Fruit fly (Drosophila melanogaster) whole organism, embryonic: Measurements from ENCODE around the gene Atg5.
A peak's percentile ranks its signal among the peaks of the same experiment; 100 is the strongest.

Experiments used
- Ada2b ChIP-seq: fragments of 200-800 bp; sonication (Bioruptor generic); IDR thresholded peaks from 2 replicates; pipeline ENCODE4 v1.3.6; 2022; ENCODE audit warnings: missing biosample characterization, missing genetic modification characterization
- Antp ChIP-seq: fragments of 200-800 bp; sonication (Bioruptor generic); optimal IDR thresholded peaks from 3 replicates; lab custom pipeline; 2016; ENCODE audit warnings: missing biosample characterization, missing genetic modification characterization
- Asciz ChIP-seq: fragments of 200-800 bp; sonication (Bioruptor generic); optimal IDR thresholded peaks from 2 replicates; lab custom pipeline; 2017; ENCODE audit warnings: missing biosample characterization, mild to moderate bottlenecking, missing genetic modification characterization, missing genetic modification reagents
- CG10366 ChIP-seq: fragments of 200-800 bp; sonication (Bioruptor generic); IDR thresholded peaks from 2 replicates; pipeline ENCODE4 v1.3.6; 2022; ENCODE audit warnings: missing biosample characterization, missing genetic modification characterization
- CG10431 ChIP-seq: fragments of 200-800 bp; sonication (Bioruptor generic); optimal IDR thresholded peaks from 3 replicates; lab custom pipeline; 2018; ENCODE audit warnings: missing biosample characterization, mild to moderate bottlenecking, missing genetic modification characterization
- CG11456 ChIP-seq: fragments of 200-800 bp; sonication (Bioruptor generic); IDR thresholded peaks from 3 replicates; pipeline ENCODE4 v1.3.6; 2022; ENCODE audit warnings: missing biosample characterization, missing genetic modification characterization
- CG11504 ChIP-seq: fragments of 200-800 bp; sonication (Bioruptor generic); optimal IDR thresholded peaks from 3 replicates; lab custom pipeline; 2019; ENCODE audit warnings: missing biosample characterization, mild to moderate bottlenecking, missing genetic modification characterization, moderate library complexity
- CG12391 ChIP-seq: fragments of 200-800 bp; sonication (Bioruptor generic); optimal IDR thresholded peaks from 3 replicates; lab custom pipeline; 2018; ENCODE audit warnings: missing biosample characterization, mild to moderate bottlenecking, missing genetic modification characterization, moderate library complexity
- CG12659 ChIP-seq: fragments of 200-800 bp; sonication (Bioruptor generic); optimal IDR thresholded peaks from 3 replicates; lab custom pipeline; 2017; ENCODE audit warnings: mild to moderate bottlenecking, missing biosample characterization, missing genetic modification reagents, missing genetic modification characterization
- CG12942 ChIP-seq: fragments of 200-800 bp; sonication (Bioruptor generic); optimal IDR thresholded peaks from 3 replicates; lab custom pipeline; 2016; ENCODE audit warnings: missing biosample characterization, missing genetic modification characterization
- CG15011 ChIP-seq: fragments of 200-800 bp; sonication (Bioruptor generic); optimal IDR thresholded peaks from 3 replicates; lab custom pipeline; 2018; ENCODE audit warnings: missing biosample characterization, mild to moderate bottlenecking, missing genetic modification characterization
- CG15073 ChIP-seq: fragments of 200-800 bp; sonication (Bioruptor generic); optimal IDR thresholded peaks from 2 replicates; lab custom pipeline; 2016; ENCODE audit warnings: missing biosample characterization, missing genetic modification characterization
- CG1529 ChIP-seq: fragments of 200-800 bp; sonication (Bioruptor generic); optimal IDR thresholded peaks from 3 replicates; lab custom pipeline; 2018; ENCODE audit warnings: missing biosample characterization, missing genetic modification characterization
- CG1603 ChIP-seq: fragments of 200-800 bp; sonication (Bioruptor generic); optimal IDR thresholded peaks from 2 replicates; lab custom pipeline; 2019; ENCODE audit warnings: missing biosample characterization, mild to moderate bottlenecking, missing genetic modification characterization, moderate library complexity
- CG17829 ChIP-seq: fragments of 200-800 bp; optimal IDR thresholded peaks from 2 replicates; lab custom pipeline; 2019; ENCODE audit warnings: missing biosample characterization, mild to moderate bottlenecking, missing genetic modification characterization, moderate library complexity
- CG3847 ChIP-seq: fragments of 200-800 bp; sonication (Bioruptor generic); IDR thresholded peaks from 2 replicates; pipeline ENCODE4 v1.3.6; 2022; ENCODE audit warnings: missing biosample characterization, missing genetic modification characterization
- CG4360 ChIP-seq: fragments of 200-800 bp; sonication (Bioruptor generic); IDR thresholded peaks from 2 replicates; pipeline ENCODE4 v1.3.6; 2022; ENCODE audit warnings: missing biosample characterization, missing genetic modification characterization
- CG5245 ChIP-seq: fragments of 200-800 bp; sonication (Bioruptor generic); optimal IDR thresholded peaks from 3 replicates; lab custom pipeline; 2016; ENCODE audit warnings: missing biosample characterization, missing genetic modification characterization
- CG6654 ChIP-seq: fragments of 200-800 bp; sonication (Bioruptor generic); optimal IDR thresholded peaks from 2 replicates; lab custom pipeline; 2017; ENCODE audit warnings: missing biosample characterization, mild to moderate bottlenecking, missing genetic modification characterization
- CG7357 ChIP-seq: fragments of 200-800 bp; sonication (Bioruptor generic); IDR thresholded peaks from 3 replicates; pipeline ENCODE4 v1.3.6; 2022; ENCODE audit warnings: missing biosample characterization, missing genetic modification characterization
- CG7786 ChIP-seq: fragments of 200-800 bp; sonication (Bioruptor generic); optimal IDR thresholded peaks from 2 replicates; lab custom pipeline; 2016; ENCODE audit warnings: missing biosample characterization, missing genetic modification characterization
- CG8281 ChIP-seq: fragments of 200-800 bp; sonication (Bioruptor generic); optimal IDR thresholded peaks from 2 replicates; lab custom pipeline; 2018; ENCODE audit warnings: missing biosample characterization, mild to moderate bottlenecking, missing genetic modification characterization, moderate library complexity
- CG8478 ChIP-seq: fragments of >200 bp; optimal IDR thresholded peaks from 2 replicates; lab custom pipeline; 2018
- CoRest ChIP-seq: fragments of 200-800 bp; sonication (Bioruptor generic); optimal IDR thresholded peaks from 3 replicates; lab custom pipeline; 2018; ENCODE audit warnings: missing biosample characterization, mild to moderate bottlenecking, missing genetic modification characterization, moderate library complexity
- D19A ChIP-seq: fragments of 200-800 bp; optimal IDR thresholded peaks from 3 replicates; lab custom pipeline; 2019; ENCODE audit warnings: missing biosample characterization, mild to moderate bottlenecking, missing genetic modification characterization, moderate library complexity
- Dad ChIP-seq: fragments of 200-800 bp; sonication (Bioruptor generic); optimal IDR thresholded peaks from 3 replicates; lab custom pipeline; 2016; ENCODE audit warnings: missing biosample characterization, missing genetic modification characterization
- Dbx ChIP-seq: fragments of 200-800 bp; sonication (Bioruptor generic); IDR thresholded peaks from 3 replicates; pipeline ENCODE4 v1.3.6; 2022; ENCODE audit warnings: missing biosample characterization, missing genetic modification characterization
- HLH3B ChIP-seq: fragments of 200-800 bp; sonication (Bioruptor generic); IDR thresholded peaks from 2 replicates; pipeline ENCODE4 v1.3.6; 2022; ENCODE audit warnings: missing biosample characterization, missing genetic modification characterization
- Nf-YC ChIP-seq: fragments of 200-800 bp; optimal IDR thresholded peaks from 3 replicates; lab custom pipeline; 2019; ENCODE audit warnings: missing biosample characterization, mild to moderate bottlenecking, missing genetic modification characterization, moderate library complexity
- PHDP ChIP-seq: fragments of 200-800 bp; sonication (Bioruptor generic); optimal IDR thresholded peaks from 3 replicates; lab custom pipeline; 2018; ENCODE audit warnings: missing biosample characterization, mild to moderate bottlenecking, missing genetic modification characterization, moderate library complexity
- Side ChIP-seq: fragments of 200-800 bp; sonication (Bioruptor generic); optimal IDR thresholded peaks from 2 replicates; lab custom pipeline; 2016; ENCODE audit warnings: missing biosample characterization, missing genetic modification characterization
- Sin3A ChIP-seq: fragments of >200 bp; optimal IDR thresholded peaks from 2 replicates; lab custom pipeline; 2018
- Spps ChIP-seq: fragments of 200-800 bp; sonication (Bioruptor generic); optimal IDR thresholded peaks from 2 replicates; lab custom pipeline; 2018; ENCODE audit warnings: missing biosample characterization, mild to moderate bottlenecking, missing genetic modification characterization
- Sry-β ChIP-seq: fragments of 200-800 bp; sonication (Bioruptor generic); optimal IDR thresholded peaks from 2 replicates; lab custom pipeline; 2018; ENCODE audit warnings: missing biosample characterization, mild to moderate bottlenecking, missing genetic modification characterization, moderate library complexity
- Ssrp ChIP-seq: fragments of 200-800 bp; sonication (Bioruptor generic); optimal IDR thresholded peaks from 2 replicates; lab custom pipeline; 2018; ENCODE audit warnings: missing biosample characterization, mild to moderate bottlenecking, missing genetic modification characterization, moderate library complexity
- Xbp1 ChIP-seq: fragments of 200-800 bp; sonication (Bioruptor generic); optimal IDR thresholded peaks from 3 replicates; lab custom pipeline; 2016; ENCODE audit warnings: missing biosample characterization, mild to moderate bottlenecking, missing genetic modification characterization
- abd-A ChIP-seq: fragments of 200-800 bp; sonication (Bioruptor generic); optimal IDR thresholded peaks from 3 replicates; lab custom pipeline; 2019; ENCODE audit warnings: missing biosample characterization, mild to moderate bottlenecking, missing genetic modification characterization, moderate library complexity
- ap ChIP-seq: fragments of 200-800 bp; sonication (Bioruptor generic); IDR thresholded peaks from 2 replicates; pipeline ENCODE4 v1.3.6; 2022; ENCODE audit warnings: missing biosample characterization, missing genetic modification characterization
- az2 ChIP-seq: fragments of 200-800 bp; sonication (Bioruptor generic); optimal IDR thresholded peaks from 3 replicates; lab custom pipeline; 2016; ENCODE audit warnings: missing biosample characterization, missing genetic modification characterization
- chinmo ChIP-seq: fragments of 200-800 bp; sonication (Bioruptor generic); IDR thresholded peaks from 4 replicates; pipeline ENCODE4 v1.3.6; 2022; ENCODE audit warnings: missing biosample characterization, missing genetic modification characterization; ENCODE audit not compliant: partially characterized antibody
- danr ChIP-seq: fragments of 200-800 bp; sonication (Bioruptor generic); IDR thresholded peaks from 2 replicates; pipeline ENCODE4 v1.3.6; 2022; ENCODE audit warnings: missing biosample characterization, missing genetic modification characterization
- dimm ChIP-seq: fragments of 200-800 bp; sonication (Bioruptor generic); IDR thresholded peaks from 2 replicates; pipeline ENCODE4 v1.3.6; 2022; ENCODE audit warnings: missing biosample characterization, missing genetic modification characterization
- dmrt11E ChIP-seq: fragments of 200-800 bp; sonication (Bioruptor generic); optimal IDR thresholded peaks from 3 replicates; lab custom pipeline; 2018; ENCODE audit warnings: missing biosample characterization, mild to moderate bottlenecking, missing genetic modification characterization, moderate library complexity
- klu ChIP-seq: fragments of 200-800 bp; sonication (Bioruptor generic); IDR thresholded peaks from 2 replicates; pipeline ENCODE4 v1.3.6; 2022; ENCODE audit warnings: missing biosample characterization, missing genetic modification characterization
- oc ChIP-seq: fragments of 200-800 bp; sonication (Bioruptor generic); optimal IDR thresholded peaks from 2 replicates; lab custom pipeline; 2018; ENCODE audit warnings: missing biosample characterization, mild to moderate bottlenecking, missing genetic modification characterization, moderate library complexity
- pita ChIP-seq: fragments of 200-800 bp; sonication (Bioruptor generic); optimal IDR thresholded peaks from 2 replicates; lab custom pipeline; 2017; ENCODE audit warnings: missing biosample characterization, mild to moderate bottlenecking, missing genetic modification characterization
- pum ChIP-seq: fragments of 200-800 bp; sonication (Bioruptor generic); optimal IDR thresholded peaks from 2 replicates; lab custom pipeline; 2016; ENCODE audit warnings: missing biosample characterization, missing genetic modification characterization
- ttk ChIP-seq: fragments of 200-800 bp; sonication (Bioruptor generic); IDR thresholded peaks from 2 replicates; pipeline ENCODE4 v2.1.2; 2022; ENCODE audit warnings: missing biosample characterization, missing genetic modification characterization
- tx ChIP-seq: fragments of 200-800 bp; sonication (Bioruptor generic); optimal IDR thresholded peaks from 2 replicates; lab custom pipeline; 2016; ENCODE audit warnings: missing biosample characterization, missing genetic modification characterization

Gene Atg5

dm6 chrX:7299399-7300355 is 23.9 kb downstream of the Atg5 start (continued):
- TF ChIP-seq Dad (no peak), Antp (peak; percentile 18), PHDP (peak; percentile 61), CoRest (tag; lab: Kevin White, UChicago) (peak; percentile 68), Asciz (GFP tag; lab: Kevin White, UChicago) (peak; percentile 53), CG12659 (GFP tag; lab: Kevin White, UChicago) (peak; percentile 37), HLH3B (no peak; the same call in 1 of the 2 replicates), CG8478 (lab: Kevin White, UChicago) (no peak), Dbx (GFP tag; lab: Robert Waterston, UW) (0 out of 3 replicates have a peak, but pooled peaks have one; percentile 22), oc (no peak), Sin3A (no peak), az2 (GFP tag; lab: Kevin White, UChicago) (peak; percentile 26), Side (GFP tag; lab: Kevin White, UChicago) (no peak), CG3847 (GFP tag; lab: Robert Waterston, UW) (0 out of 2 replicates have a peak, but pooled peaks have one; percentile 27), dmrt11E (peak; percentile 18), CG17829 (tag; lab: Kevin White, UChicago) (peak; percentile 26), CG11456 (GFP tag; lab: Robert Waterston, UW) (0 out of 3 replicates have a peak, but pooled peaks have one; percentile 32), klu (GFP tag; lab: Robert Waterston, UW) (peak; percentile 32; the same call in 1 of the 2 replicates), CG11504 (peak; percentile 66), dimm (GFP tag; lab: Robert Waterston, UW) (no peak), Ada2b (GFP tag; lab: Robert Waterston, UW) (peak; percentile 20; the same call in 1 of the 2 replicates), Ssrp (tag; lab: Kevin White, UChicago) (peak; percentile 24), ap (GFP tag; lab: Robert Waterston, UW) (no peak), CG1603 (tag; lab: Kevin White, UChicago) (peak; percentile 20), D19A (peak; percentile 30), CG6654 (GFP tag; lab: Kevin White, UChicago) (no peak), Xbp1 (GFP tag; lab: Kevin White, UChicago) (peak; percentile 35), CG7786 (GFP tag; lab: Kevin White, UChicago) (peak; percentile 38), abd-A (tag; lab: Kevin White, UChicago) (peak; percentile 36), Nf-YC (tag; lab: Kevin White, UChicago) (peak; percentile 22), ttk (peak; percentile 38; the same call in 1 of the 2 replicates), danr (GFP tag; lab: Robert Waterston, UW) (no peak), Spps (tag; lab: Kevin White, UChicago) (peak; percentile 13), pita (GFP tag; lab: Kevin White, UChicago) (no peak), CG12942 (GFP tag; lab: Kevin White, UChicago) (no peak), CG12391 (tag; lab: Kevin White, UChicago) (peak; percentile 43), CG5245 (GFP tag; lab: Kevin White, UChicago) (peak; percentile 7), CG15073 (GFP tag; lab: Kevin White, UChicago) (peak; percentile 1), pum (GFP tag; lab: Kevin White, UChicago) (peak; percentile 10), CG15011 (GFP tag; lab: Kevin White, UChicago) (peak; percentile 36), tx (GFP tag; lab: Kevin White, UChicago) (peak; percentile 41), Sry-β (GFP tag; lab: Kevin White, UChicago) (no peak), CG8281 (tag; lab: Kevin White, UChicago) (peak; percentile 7), CG4360 (GFP tag; lab: Robert Waterston, UW) (no peak), CG7357 (GFP tag; lab: Robert Waterston, UW) (peak; percentile 50; the same call in 2 of the 3 replicates), CG10366 (peak; percentile 29; the same call in 1 of the 2 replicates), CG1529 (peak; percentile 5), chinmo (GFP tag; lab: Robert Waterston, UW) (peak; percentile 93), CG10431 (GFP tag; lab: Kevin White, UChicago) (peak; percentile 32)
